Worm (Caenorhabditis elegans): Measurements from ENCODE around the gene ZK686.2.

ce11 chrIII:7722999-7723398 lies 42.9 kb downstream of the ZK686.2 start:
- no peak for TF ChIP-seq nhr-237 (tag; optimal IDR thresholded peaks at IDR 0.05)
- TF ChIP-seq nhr-6 (tag; optimal IDR thresholded peaks at IDR 0.05): no peak
- no peak for TF ChIP-seq skn-1 (tag; optimal IDR thresholded peaks at IDR 0.05)
- TF ChIP-seq lin-13 (GFP tag; optimal IDR thresholded peaks at IDR 0.05): peak; percentile 10
- no peak for TF ChIP-seq elt-1 (tag; optimal IDR thresholded peaks at IDR 0.05)
- TF ChIP-seq ztf-4 (tag; optimal IDR thresholded peaks at IDR 0.05): peak; percentile 23
- TF ChIP-seq sma-9 (GFP tag; optimal IDR thresholded peaks at IDR 0.05): peak; percentile 9
- no peak for TF ChIP-seq sma-9 (tag; optimal IDR thresholded peaks at IDR 0.05)
- no peak for TF ChIP-seq gmeb-1 (tag; optimal IDR thresholded peaks at IDR 0.05)
- no peak for TF ChIP-seq unc-62 (GFP tag; optimal IDR thresholded peaks at IDR 0.05)
- TF ChIP-seq sma-3 (GFP tag; optimal IDR thresholded peaks at IDR 0.05): no peak
- no peak for TF ChIP-seq mbf-1 (tag; optimal IDR thresholded peaks at IDR 0.05)
- no peak for TF ChIP-seq mab-5 (tag; optimal IDR thresholded peaks at IDR 0.05)
- TF ChIP-seq snpc-4 (tag; optimal IDR thresholded peaks at IDR 0.05): no peak
- no peak for TF ChIP-seq ztf-1 (GFP tag; conservative IDR thresholded peaks at IDR 0.05)
